Worm (Caenorhabditis elegans) whole organism, L4/young adult: ENCODE data around the gene str-240.

Experiments used
- W03F9.2 ChIP-seq: fragments of 150-350 bp; optimal IDR thresholded peaks from 2 replicates; lab custom pipeline; 2014; ENCODE audit warnings: missing biosample characterization, missing genetic modification characterization
- him-1 ChIP-seq: sonication (generic microtip); optimal IDR thresholded peaks from 2 replicates; lab custom pipeline; 2016; ENCODE audit warnings: missing genotype, missing genetic modification reagents, missing genetic modification characterization, missing compliant biosample characterization

DNA sequence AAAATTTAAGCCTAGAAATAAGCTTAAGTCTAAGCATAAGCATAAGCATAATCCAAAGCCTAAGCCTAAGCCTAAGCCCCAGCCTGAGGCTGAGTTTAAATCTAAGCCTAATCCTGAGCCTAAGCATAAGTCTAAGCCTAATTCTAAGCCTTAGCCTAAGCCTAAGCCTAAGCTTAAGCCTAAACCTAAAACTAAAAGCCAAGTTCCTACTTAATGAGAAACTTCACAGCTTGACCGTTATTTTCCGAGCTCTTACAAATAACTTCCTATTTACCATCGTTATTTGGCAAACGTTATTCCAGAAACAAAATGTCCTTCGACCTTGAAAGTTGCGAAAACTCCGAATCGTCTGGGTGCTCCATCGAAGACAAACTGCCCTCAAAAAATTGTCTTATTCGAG, 40.0 kb downstream of the str-240 start, which contains the start of gene C38C3.4:
- TF ChIP-seq him-1 (tag; lab: Kevin White, UChicago): no peak
- no peak for TF ChIP-seq W03F9.2 (tag; lab: Kevin White, UChicago)
